Fruit fly (Drosophila melanogaster) whole organism, prepupa: ENCODE data around the gene CG15696.

Experiments
- Hr39 ChIP-seq: fragments of 200-800 bp; sonication (Bioruptor generic); optimal IDR thresholded peaks from 2 replicates; lab custom pipeline; 2016; ENCODE audit warnings: missing biosample characterization, missing genetic modification characterization
- salr ChIP-seq, 2 experiments: fragments of 200-800 bp; sonication (Bioruptor generic); optimal IDR thresholded peaks; 3 replicates each; lab custom pipeline; 2016 to 2018; ENCODE audit warnings: missing biosample characterization in 2 of 2, missing genetic modification characterization in 2 of 2, mild to moderate bottlenecking in 1 of 2

dm6 chr3R:20834770-20835183 is 12.1 kb upstream of the CG15696 start:
- TF ChIP-seq salr (GFP tag; optimal IDR thresholded peaks at IDR 0.05; lab: Kevin White, UChicago) (no peak), Hr39 (GFP tag; lab: Kevin White, UChicago) (no peak)
